Fruit fly (Drosophila melanogaster) whole organism, embryonic: ENCODE data around the gene DEF8.

Source experiments
- Ada2b ChIP-seq: fragments of 200-800 bp; sonication (Bioruptor generic); IDR thresholded peaks from 2 replicates; pipeline ENCODE4 v1.3.6; 2022; ENCODE audit warnings: missing biosample characterization, missing genetic modification characterization
- Aef1 ChIP-seq: fragments of 200-800 bp; sonication (Bioruptor generic); IDR thresholded peaks from 3 replicates; pipeline ENCODE4 v1.3.6; 2022; ENCODE audit warnings: missing biosample characterization, missing genetic modification characterization
- CG12071 ChIP-seq: fragments of 200-800 bp; sonication (Bioruptor generic); optimal IDR thresholded peaks from 3 replicates; lab custom pipeline; 2018; ENCODE audit warnings: missing biosample characterization, mild to moderate bottlenecking, missing genetic modification characterization
- CG12942 ChIP-seq: fragments of 200-800 bp; sonication (Bioruptor generic); optimal IDR thresholded peaks from 3 replicates; lab custom pipeline; 2016; ENCODE audit warnings: missing biosample characterization, missing genetic modification characterization
- CG15479 ChIP-seq: fragments of 200-800 bp; sonication (Bioruptor generic); optimal IDR thresholded peaks from 3 replicates; lab custom pipeline; 2019; ENCODE audit warnings: missing biosample characterization, mild to moderate bottlenecking, missing genetic modification characterization, moderate library complexity
- CG17359 ChIP-seq: fragments of 200-800 bp; sonication (Bioruptor generic); optimal IDR thresholded peaks from 3 replicates; lab custom pipeline; 2018; ENCODE audit warnings: missing biosample characterization, mild to moderate bottlenecking, missing genetic modification characterization, moderate library complexity
- CG17829 ChIP-seq: fragments of 200-800 bp; optimal IDR thresholded peaks from 2 replicates; lab custom pipeline; 2019; ENCODE audit warnings: missing biosample characterization, mild to moderate bottlenecking, missing genetic modification characterization, moderate library complexity
- CG18262 ChIP-seq: fragments of 200-800 bp; optimal IDR thresholded peaks from 3 replicates; lab custom pipeline; 2019; ENCODE audit warnings: missing biosample characterization, mild to moderate bottlenecking, missing genetic modification characterization, moderate library complexity
- CG2712 ChIP-seq: fragments of 200-800 bp; optimal IDR thresholded peaks from 3 replicates; lab custom pipeline; 2019; ENCODE audit warnings: missing biosample characterization, mild to moderate bottlenecking, missing genetic modification characterization, moderate library complexity
- CG32772 ChIP-seq: fragments of 200-800 bp; sonication (Bioruptor generic); IDR thresholded peaks from 2 replicates; pipeline ENCODE4 v1.3.6; 2022; ENCODE audit warnings: missing biosample characterization, missing genetic modification characterization
- Doc3 ChIP-seq: fragments of 200-800 bp; sonication (Bioruptor generic); IDR thresholded peaks from 3 replicates; pipeline ENCODE4 v1.3.6; 2022; ENCODE audit warnings: missing biosample characterization, missing genetic modification characterization; ENCODE audit not compliant: partially characterized antibody
- Drgx ChIP-seq: fragments of 200-800 bp; sonication (Bioruptor generic); IDR thresholded peaks from 2 replicates; pipeline ENCODE4 v1.3.6; 2022; ENCODE audit warnings: missing biosample characterization, missing genetic modification characterization
- Kr ChIP-seq: fragments of 200-800 bp; sonication (Bioruptor generic); optimal IDR thresholded peaks from 2 replicates; lab custom pipeline; 2017; ENCODE audit warnings: missing biosample characterization, mild to moderate bottlenecking, missing genetic modification characterization
- NK7.1 ChIP-seq: fragments of 200-800 bp; sonication (Bioruptor generic); optimal IDR thresholded peaks from 3 replicates; lab custom pipeline; 2016; ENCODE audit warnings: missing biosample characterization, missing genetic modification characterization
- Ptx1 ChIP-seq: fragments of 200-800 bp; sonication (Bioruptor generic); IDR thresholded peaks from 2 replicates; pipeline ENCODE4 v1.3.6; 2022; ENCODE audit warnings: missing biosample characterization, missing genetic modification characterization
- Six4 ChIP-seq: fragments of 200-800 bp; sonication (Bioruptor generic); optimal IDR thresholded peaks from 2 replicates; lab custom pipeline; 2016; ENCODE audit warnings: missing biosample characterization, missing genetic modification characterization
- Sox100B ChIP-seq: fragments of 200-800 bp; sonication (Bioruptor generic); optimal IDR thresholded peaks from 3 replicates; lab custom pipeline; 2018; ENCODE audit warnings: missing biosample characterization, mild to moderate bottlenecking, missing genetic modification characterization
- Trl ChIP-seq, 3 experiments: fragments of >200 bp in 2 of 3; fragments of 200-800 bp in 1 of 3; sonication (Bioruptor generic) in 1 of 3; optimal IDR thresholded peaks; 2 replicates in 1 of 3; 3 replicates in 2 of 3; lab custom pipeline; 2016 to 2017; ENCODE audit warnings: missing biosample characterization in 1 of 3, missing genetic modification characterization in 1 of 3
- ase ChIP-seq: fragments of 200-800 bp; sonication (Bioruptor generic); IDR thresholded peaks from 3 replicates; pipeline ENCODE4 v1.3.6; 2022; ENCODE audit warnings: missing biosample characterization, missing genetic modification characterization
- bsh ChIP-seq, 2 experiments: fragments of 200-800 bp; sonication (Bioruptor generic); optimal IDR thresholded peaks; 2 replicates each; lab custom pipeline; 2017 to 2018; ENCODE audit warnings: mild to moderate bottlenecking in 2 of 2, missing biosample characterization in 2 of 2, missing genetic modification characterization in 2 of 2, moderate library complexity in 1 of 2
- chinmo ChIP-seq: fragments of 200-800 bp; sonication (Bioruptor generic); IDR thresholded peaks from 4 replicates; pipeline ENCODE4 v1.3.6; 2022; ENCODE audit warnings: missing biosample characterization, missing genetic modification characterization; ENCODE audit not compliant: partially characterized antibody
- corto ChIP-seq: fragments of 200-800 bp; sonication (Bioruptor generic); optimal IDR thresholded peaks from 2 replicates; lab custom pipeline; 2016; ENCODE audit warnings: missing biosample characterization, mild to moderate bottlenecking, missing genetic modification characterization, moderate library complexity
- dm ChIP-seq: fragments of 200-800 bp; sonication (Bioruptor generic); optimal IDR thresholded peaks from 3 replicates; lab custom pipeline; 2016; ENCODE audit warnings: missing biosample characterization, missing genetic modification characterization
- fd96Cb ChIP-seq: fragments of 200-800 bp; sonication (Bioruptor generic); optimal IDR thresholded peaks from 2 replicates; lab custom pipeline; 2018; ENCODE audit warnings: missing biosample characterization, mild to moderate bottlenecking, missing genetic modification characterization, moderate library complexity
- gce ChIP-seq: fragments of 200-800 bp; sonication (Bioruptor generic); IDR thresholded peaks from 3 replicates; pipeline ENCODE4 v1.3.6; 2022; ENCODE audit warnings: missing biosample characterization, missing genetic modification characterization
- gt ChIP-seq: fragments of 200-800 bp; sonication (Bioruptor generic); IDR thresholded peaks from 2 replicates; pipeline ENCODE4 v1.3.6; 2022; ENCODE audit warnings: missing biosample characterization, missing genetic modification characterization
- inv ChIP-seq: fragments of 200-800 bp; sonication (Bioruptor generic); IDR thresholded peaks from 2 replicates; pipeline ENCODE4 v1.3.6; 2022; ENCODE audit warnings: missing biosample characterization, missing genetic modification characterization; ENCODE audit not compliant: partially characterized antibody
- lbe ChIP-seq: fragments of 200-800 bp; sonication (Bioruptor generic); optimal IDR thresholded peaks from 2 replicates; lab custom pipeline; 2016; ENCODE audit warnings: missing biosample characterization, mild to moderate bottlenecking, missing genetic modification characterization
- nerfin-1 ChIP-seq: fragments of 200-800 bp; sonication (Bioruptor generic); optimal IDR thresholded peaks from 3 replicates; lab custom pipeline; 2019; ENCODE audit warnings: missing biosample characterization, mild to moderate bottlenecking, missing genetic modification characterization, moderate library complexity
- nom ChIP-seq: fragments of 200-800 bp; sonication (Bioruptor generic); optimal IDR thresholded peaks from 2 replicates; lab custom pipeline; 2017; ENCODE audit warnings: missing biosample characterization, missing genetic modification characterization, mild to moderate bottlenecking, moderate library complexity, missing genetic modification reagents
- pb ChIP-seq: fragments of 200-800 bp; sonication (Bioruptor generic); optimal IDR thresholded peaks from 3 replicates; lab custom pipeline; 2016; ENCODE audit warnings: missing biosample characterization, missing genetic modification characterization
- sens ChIP-seq: fragments of 200-800 bp; sonication (Bioruptor generic); peaks from one replicate; lab custom pipeline; 2016; ENCODE audit warnings: missing biosample characterization, missing genetic modification characterization
- sisA ChIP-seq: fragments of 200-800 bp; sonication (Bioruptor generic); IDR thresholded peaks from 2 replicates; pipeline ENCODE4 v1.3.6; 2022; ENCODE audit warnings: missing biosample characterization, missing genetic modification characterization
- so ChIP-seq: fragments of 200-800 bp; sonication (Bioruptor generic); IDR thresholded peaks from 3 replicates; pipeline ENCODE4 v1.3.6; 2022; ENCODE audit warnings: missing biosample characterization, missing genetic modification characterization
- sr ChIP-seq: fragments of 200-800 bp; sonication (Bioruptor generic); IDR thresholded peaks from 3 replicates; pipeline ENCODE4 v1.3.6; 2022; ENCODE audit warnings: missing biosample characterization, missing genetic modification characterization
- zfh1 ChIP-seq: fragments of 200-800 bp; sonication (Bioruptor generic); IDR thresholded peaks from 3 replicates; pipeline ENCODE4 v1.3.6; 2022; ENCODE audit warnings: missing biosample characterization, missing genetic modification characterization
- zfh2 ChIP-seq: fragments of 200-800 bp; sonication (Bioruptor generic); optimal IDR thresholded peaks from 2 replicates; lab custom pipeline; 2016; ENCODE audit warnings: missing biosample characterization, missing genetic modification characterization

The DEF8 gene

dm6 chr3L:12114188-12114587, 17.8 kb upstream of the DEF8 start (continued):
- TF ChIP-seq CG15479 (GFP tag; lab: Kevin White, UChicago) = no peak
- 0 out of 2 replicates have a peak, but pooled peaks have one; percentile 25 for TF ChIP-seq Ptx1 (GFP tag; lab: Robert Waterston, UW)
- no peak for TF ChIP-seq nerfin-1
- peak; percentile 41 for TF ChIP-seq CG2712 (tag; lab: Kevin White, UChicago)
- TF ChIP-seq CG18262 (tag; lab: Kevin White, UChicago) = peak; percentile 19
- peak; percentile 33; the same call in 1 of the 2 replicates for TF ChIP-seq CG32772 (GFP tag; lab: Robert Waterston, UW)
- peak; percentile 40 for TF ChIP-seq Sox100B (GFP tag; lab: Kevin White, UChicago)
- TF ChIP-seq CG17829 (tag; lab: Kevin White, UChicago) = peak; percentile 12
- peak; percentile 51; the same call in 1 of the 2 replicates for TF ChIP-seq Ada2b (GFP tag; lab: Robert Waterston, UW)
- TF ChIP-seq so (GFP tag; lab: Robert Waterston, UW) = no peak
- peak; percentile 22; the same call in 1 of the 2 replicates for TF ChIP-seq sisA (GFP tag; lab: Robert Waterston, UW)
- TF ChIP-seq bsh (GFP tag; optimal IDR thresholded peaks at IDR 0.05; lab: Kevin White, UChicago) = peak in 1 of 2 experiments; percentile 37
- TF ChIP-seq NK7.1 = no peak
- TF ChIP-seq CG12071 (GFP tag; lab: Kevin White, UChicago) = no peak
- TF ChIP-seq chinmo (GFP tag; lab: Robert Waterston, UW) = no peak
- peak; percentile 34 for TF ChIP-seq fd96Cb (tag; lab: Kevin White, UChicago)
- TF ChIP-seq CG12942 (GFP tag; lab: Kevin White, UChicago) = no peak
- TF ChIP-seq Six4 (GFP tag; lab: Kevin White, UChicago) = no peak
- peak; percentile 73 for TF ChIP-seq sens (GFP tag; lab: Kevin White, UChicago)
- TF ChIP-seq Aef1 (GFP tag; lab: Robert Waterston, UW) = no peak
- peak; percentile 39 for TF ChIP-seq CG17359
- peak; percentile 34 for TF ChIP-seq lbe (GFP tag; lab: Kevin White, UChicago)

dm6 chr3L:12115103-12115502, 16.8 kb upstream of the DEF8 start:
- TF ChIP-seq CG17359 (no peak), zfh1 (GFP tag; lab: Robert Waterston, UW) (no peak), bsh (GFP tag; optimal IDR thresholded peaks at IDR 0.05; lab: Kevin White, UChicago) (peak in 1 of 2 experiments; percentile 81), Kr (GFP tag; lab: Kevin White, UChicago) (no peak), gt (GFP tag; lab: Robert Waterston, UW) (no peak), nom (GFP tag; lab: Kevin White, UChicago) (peak; percentile 78), Doc3 (GFP tag; lab: Robert Waterston, UW) (no peak), Drgx (GFP tag; lab: Robert Waterston, UW) (peak; percentile 65), sr (no peak), zfh2 (GFP tag; lab: Kevin White, UChicago) (no peak), sens (GFP tag; lab: Kevin White, UChicago) (peak; percentile 66), lbe (GFP tag; lab: Kevin White, UChicago) (peak; percentile 91), dm (GFP tag; lab: Kevin White, UChicago) (no peak), inv (GFP tag; lab: Robert Waterston, UW) (no peak), corto (GFP tag; lab: Kevin White, UChicago) (peak; percentile 90), Trl (optimal IDR thresholded peaks at IDR 0.05; lab: Kevin White, UChicago) (no peak), Trl (GFP tag; optimal IDR thresholded peaks at IDR 0.05; lab: Kevin White, UChicago) (no peak), ase (GFP tag; lab: Robert Waterston, UW) (no peak), CG12071 (GFP tag; lab: Kevin White, UChicago) (no peak), pb (GFP tag; lab: Kevin White, UChicago) (no peak), gce (GFP tag; lab: Robert Waterston, UW) (no peak)
